Fruit fly (Drosophila melanogaster): ENCODE results near the gene kto.

The kto gene

dm6 chr3L:19794203-19794802 lies 42.1 kb upstream of the kto start (continued):
- peak; percentile 69 for TF ChIP-seq CG8281 (tag; optimal IDR thresholded peaks at IDR 0.05)
- TF ChIP-seq CG11398 (GFP tag; optimal IDR thresholded peaks at IDR 0.05), result peak; percentile 27
- peak; percentile 81 for TF ChIP-seq CG7786 (GFP tag; optimal IDR thresholded peaks at IDR 0.05)
- TF ChIP-seq kni (GFP tag; optimal IDR thresholded peaks at IDR 0.05), result peak; percentile 5
- no peak for TF ChIP-seq CG3726 (GFP tag; IDR thresholded peaks at IDR 0.05)
- TF ChIP-seq Hand (GFP tag; optimal IDR thresholded peaks at IDR 0.05), result peak; percentile 91
- TF ChIP-seq CG3065 (GFP tag; optimal IDR thresholded peaks at IDR 0.05), result peak; percentile 51
- TF ChIP-seq CG18476 (GFP tag; optimal IDR thresholded peaks at IDR 0.05), result peak; percentile 84
- peak; percentile 92 for TF ChIP-seq CoRest (tag; optimal IDR thresholded peaks at IDR 0.05)
- no peak for TF ChIP-seq aop (GFP tag; IDR thresholded peaks at IDR 0.05)
- TF ChIP-seq psq (GFP tag; optimal IDR thresholded peaks at IDR 0.05), result peak; percentile 13
- TF ChIP-seq CG8359 (GFP tag; optimal IDR thresholded peaks at IDR 0.05; ENCODE audit: borderline replicate concordance), result peak; percentile 36
- no peak for TF ChIP-seq CG42726 (GFP tag; IDR thresholded peaks at IDR 0.05; ENCODE audit: partially characterized antibody)
- peak; percentile 0 for TF ChIP-seq da (GFP tag; optimal IDR thresholded peaks at IDR 0.05)
- TF ChIP-seq Xbp1 (GFP tag; optimal IDR thresholded peaks at IDR 0.05), result peak; percentile 82
- TF ChIP-seq pita (GFP tag; optimal IDR thresholded peaks at IDR 0.05), result no peak
- TF ChIP-seq vvl (GFP tag; IDR thresholded peaks at IDR 0.05), result peak; percentile 87
- peak; percentile 75 for TF ChIP-seq fd96Cb (tag; optimal IDR thresholded peaks at IDR 0.05)
- TF ChIP-seq CG4328 (GFP tag; optimal IDR thresholded peaks at IDR 0.05), result peak; percentile 93
- TF ChIP-seq az2 (GFP tag; optimal IDR thresholded peaks at IDR 0.05), result peak; percentile 82
- peak; percentile 35; the same call in 2 of the 3 replicates for TF ChIP-seq CG14050 (GFP tag; IDR thresholded peaks at IDR 0.05)
- peak; percentile 90 for TF ChIP-seq CG6765 (GFP tag; optimal IDR thresholded peaks at IDR 0.05)
- TF ChIP-seq CG1233 (GFP tag; optimal IDR thresholded peaks at IDR 0.05), result peak; percentile 83
- TF ChIP-seq fd102C (GFP tag; optimal IDR thresholded peaks at IDR 0.05), result no peak
- peak; percentile 83 for TF ChIP-seq phol (tag; optimal IDR thresholded peaks at IDR 0.05)
- TF ChIP-seq HHEX (GFP tag; optimal IDR thresholded peaks at IDR 0.05), result peak; percentile 86
- TF ChIP-seq Sox100B (GFP tag; optimal IDR thresholded peaks at IDR 0.05), result peak; percentile 94
- TF ChIP-seq mam (GFP tag; optimal IDR thresholded peaks at IDR 0.05), result peak; percentile 83
- 0 out of 3 replicates have a peak, but pooled peaks have one; percentile 11 for TF ChIP-seq C15 (GFP tag; IDR thresholded peaks at IDR 0.05)
- 0 out of 2 replicates have a peak, but pooled peaks have one; percentile 29 for TF ChIP-seq ro (GFP tag; IDR thresholded peaks at IDR 0.05)
- TF ChIP-seq br (optimal IDR thresholded peaks at IDR 0.05), result no peak
- peak; percentile 81 for TF ChIP-seq CG12219 (GFP tag; optimal IDR thresholded peaks at IDR 0.05)
- TF ChIP-seq shn (GFP tag; optimal IDR thresholded peaks at IDR 0.05), result peak; percentile 74
- TF ChIP-seq Lim3 (GFP tag; IDR thresholded peaks at IDR 0.05), result no peak
- TF ChIP-seq chinmo (GFP tag; IDR thresholded peaks at IDR 0.05; ENCODE audit: partially characterized antibody), result peak; percentile 67; the same call in 1 of the 4 replicates
- TF ChIP-seq ranshi (GFP tag; IDR thresholded peaks at IDR 0.05), result peak; percentile 43
- TF ChIP-seq so (GFP tag; IDR thresholded peaks at IDR 0.05), result peak; percentile 67
- TF ChIP-seq Trl (optimal IDR thresholded peaks at IDR 0.05), result no peak
- peak; percentile 78 for TF ChIP-seq Trl (GFP tag; optimal IDR thresholded peaks at IDR 0.05)
- peak; percentile 61; the same call in 1 of the 2 replicates for TF ChIP-seq CG32772 (GFP tag; IDR thresholded peaks at IDR 0.05)
- peak; percentile 77 for TF ChIP-seq Dek (tag; optimal IDR thresholded peaks at IDR 0.05)
- TF ChIP-seq CTCF (GFP tag; optimal IDR thresholded peaks at IDR 0.05), result no peak
- peak; percentile 76 for TF ChIP-seq Ptx1 (GFP tag; IDR thresholded peaks at IDR 0.05)
- peak; percentile 53 for TF ChIP-seq CG10565 (GFP tag; optimal IDR thresholded peaks at IDR 0.05)
- peak; percentile 57 for TF ChIP-seq CG11247 (GFP tag; IDR thresholded peaks at IDR 0.05)
- TF ChIP-seq CG15269 (tag; optimal IDR thresholded peaks at IDR 0.05), result peak; percentile 91
- no peak for TF ChIP-seq Gsc (GFP tag; IDR thresholded peaks at IDR 0.05)
- TF ChIP-seq croc (GFP tag; conservative IDR thresholded peaks at IDR 0.05), result peak; percentile 49; the same call in 2 of the 3 replicates
- peak; percentile 60 for TF ChIP-seq ken (GFP tag; IDR thresholded peaks at IDR 0.05)
- peak; percentile 66 for TF ChIP-seq CG6654 (GFP tag; optimal IDR thresholded peaks at IDR 0.05)
- TF ChIP-seq Rfx (GFP tag; IDR thresholded peaks at IDR 0.05), result peak; percentile 89

Measured in whole organism, embryonic.